Worm (Caenorhabditis elegans) whole organism, young adult: ENCODE data around the gene EEED8.2.

Experiments used
- B0336.3 ChIP-seq: fragments of 200-800 bp; sonication (Bioruptor generic); IDR thresholded peaks from 2 replicates; pipeline ENCODE4 v1.3.6; 2022; ENCODE audit warnings: missing genetic modification characterization, missing compliant biosample characterization
- C06A6.2 ChIP-seq: fragments of 200-800 bp; sonication (Bioruptor generic); conservative IDR thresholded peaks from 2 replicates; pipeline ENCODE4 v1.3.6; 2022; ENCODE audit warnings: missing genetic modification characterization, missing compliant biosample characterization
- C17E4.6 ChIP-seq: fragments of 200-800 bp; sonication (Bioruptor generic); IDR thresholded peaks from 2 replicates; pipeline ENCODE4 v1.3.6; 2022; ENCODE audit warnings: missing genetic modification reagents, missing genetic modification characterization, missing compliant biosample characterization
- F33H1.4 ChIP-seq: fragments of 200-800 bp; sonication (Bioruptor generic); IDR thresholded peaks from 2 replicates; pipeline ENCODE4 v1.3.6; 2022; ENCODE audit warnings: missing genetic modification reagents, missing genetic modification characterization, missing compliant biosample characterization
- K12H6.12 ChIP-seq: fragments of 200-800 bp; sonication (Bioruptor generic); optimal IDR thresholded peaks from 2 replicates; lab custom pipeline; 2018; ENCODE audit warnings: mild to moderate bottlenecking, missing genetic modification characterization, missing compliant biosample characterization
- Y53F4B.3 ChIP-seq: fragments of 200-800 bp; sonication (Bioruptor generic); IDR thresholded peaks from 2 replicates; pipeline ENCODE4 v1.3.6; 2022; ENCODE audit warnings: missing genetic modification reagents, missing genetic modification characterization, missing compliant biosample characterization
- ama-1 ChIP-seq, 3 experiments: fragments of 150-350 bp in 1 of 3; sonication (generic microtip) in 2 of 3; optimal IDR thresholded peaks; 2 replicates each; lab custom pipeline; 2014 to 2018; ENCODE audit warnings: missing biosample characterization in 2 of 3, missing genetic modification characterization in 2 of 3, missing genetic modification reagents in 2 of 3
- attf-5 ChIP-seq: fragments of 200-800 bp; sonication (Bioruptor generic); optimal IDR thresholded peaks from 2 replicates; lab custom pipeline; 2018; ENCODE audit warnings: mild to moderate bottlenecking, missing genetic modification characterization, missing compliant biosample characterization
- ccch-3 ChIP-seq: fragments of 200-800 bp; sonication (Bioruptor generic); optimal IDR thresholded peaks from 2 replicates; lab custom pipeline; 2018; ENCODE audit warnings: mild to moderate bottlenecking, missing genetic modification characterization, missing compliant biosample characterization
- cebp-1 ChIP-seq, 2 experiments: fragments of 200-800 bp in 1 of 2; sonication (Bioruptor generic) in 1 of 2; sonication (generic microtip) in 1 of 2; IDR thresholded peaks in 1 of 2; optimal IDR thresholded peaks in 1 of 2; 2 replicates each; pipeline versions ENCODE4 v1.3.6 to Lab custom; 2017 to 2022; ENCODE audit warnings: missing compliant biosample characterization in 2 of 2, missing genetic modification characterization in 2 of 2, mild to moderate bottlenecking in 1 of 2, missing genetic modification reagents in 1 of 2, moderate library complexity in 1 of 2
- ceh-58 ChIP-seq: fragments of 200-800 bp; sonication (Bioruptor generic); IDR thresholded peaks from 2 replicates; pipeline ENCODE4 v1.3.6; 2022; ENCODE audit warnings: missing genetic modification characterization, missing compliant biosample characterization
- chd-7 ChIP-seq: sonication (generic microtip); optimal IDR thresholded peaks from 2 replicates; lab custom pipeline; 2016; ENCODE audit warnings: mild to moderate bottlenecking, missing genetic modification characterization, moderate library complexity, missing compliant biosample characterization
- egl-44 ChIP-seq: fragments of 200-800 bp; sonication (Bioruptor generic); IDR thresholded peaks from 2 replicates; pipeline ENCODE4 v1.3.6; 2022; ENCODE audit warnings: missing genetic modification reagents, missing genetic modification characterization, missing compliant biosample characterization
- ets-4 ChIP-seq: fragments of 200-800 bp; sonication (Bioruptor generic); optimal IDR thresholded peaks from 2 replicates; lab custom pipeline; 2018; ENCODE audit warnings: mild to moderate bottlenecking, missing genetic modification characterization, missing compliant biosample characterization
- him-1 ChIP-seq: sonication (generic microtip); optimal IDR thresholded peaks from 2 replicates; lab custom pipeline; 2016; ENCODE audit warnings: missing genotype, missing genetic modification reagents, missing genetic modification characterization, missing compliant biosample characterization
- hlh-12 ChIP-seq: sonication (generic microtip); optimal IDR thresholded peaks from 2 replicates; lab custom pipeline; 2016; ENCODE audit warnings: missing genetic modification characterization, missing compliant biosample characterization
- hlh-26 ChIP-seq: fragments of 200-800 bp; sonication (Bioruptor generic); conservative IDR thresholded peaks from 2 replicates; pipeline ENCODE4 v1.3.6; 2022; ENCODE audit warnings: missing genetic modification reagents, missing genetic modification characterization, missing compliant biosample characterization
- hmg-1.2 ChIP-seq: fragments of 200-800 bp; sonication (Bioruptor generic); IDR thresholded peaks from 2 replicates; pipeline ENCODE4 v1.3.6; 2022; ENCODE audit warnings: missing genetic modification reagents, missing genetic modification characterization, missing compliant biosample characterization
- let-526 ChIP-seq: fragments of 200-800 bp; sonication (Bioruptor generic); IDR thresholded peaks from 2 replicates; pipeline ENCODE4 v1.3.6; 2022; ENCODE audit warnings: missing genetic modification reagents, missing genetic modification characterization, missing compliant biosample characterization
- let-607 ChIP-seq, 2 experiments: fragments of 200-800 bp in 1 of 2; sonication (Bioruptor generic) in 1 of 2; sonication (generic microtip) in 1 of 2; optimal IDR thresholded peaks; 2 replicates each; lab custom pipeline; 2016 to 2018; ENCODE audit warnings: mild to moderate bottlenecking in 2 of 2, missing compliant biosample characterization in 2 of 2, missing genetic modification characterization in 2 of 2, moderate library complexity in 2 of 2, missing genotype in 1 of 2
- lin-26 ChIP-seq: fragments of 200-800 bp; sonication (Bioruptor generic); IDR thresholded peaks from 2 replicates; pipeline ENCODE4 v1.3.6; 2022; ENCODE audit warnings: missing genetic modification reagents, missing genetic modification characterization, missing compliant biosample characterization
- lsy-27 ChIP-seq: sonication (generic microtip); optimal IDR thresholded peaks from 2 replicates; lab custom pipeline; 2017; ENCODE audit warnings: missing genetic modification characterization, mild to moderate bottlenecking, missing compliant biosample characterization, antibody characterized with exemption, missing genotype, borderline replicate concordance; ENCODE audit not compliant: insufficient read depth
- madf-8 ChIP-seq: fragments of 200-800 bp; sonication (Bioruptor generic); conservative IDR thresholded peaks from 2 replicates; pipeline ENCODE4 v1.3.6; 2022; ENCODE audit warnings: missing genetic modification reagents, missing genetic modification characterization, missing compliant biosample characterization
- mel-28 ChIP-seq: sonication (generic microtip); optimal IDR thresholded peaks from 2 replicates; lab custom pipeline; 2016; ENCODE audit warnings: borderline replicate concordance, mild to moderate bottlenecking, missing genetic modification characterization, missing compliant biosample characterization
- nfya-1 ChIP-seq: sonication (generic microtip); optimal IDR thresholded peaks from 2 replicates; lab custom pipeline; 2017; ENCODE audit warnings: antibody characterized with exemption, missing compliant biosample characterization, missing genetic modification characterization, borderline replicate concordance; ENCODE audit not compliant: insufficient read depth
- nhr-27 ChIP-seq: fragments of 200-800 bp; sonication (Bioruptor generic); optimal IDR thresholded peaks from 2 replicates; lab custom pipeline; 2018; ENCODE audit warnings: mild to moderate bottlenecking, missing genetic modification characterization, moderate library complexity, missing compliant biosample characterization
- nhr-80 ChIP-seq: sonication (generic microtip); optimal IDR thresholded peaks from 2 replicates; lab custom pipeline; 2016; ENCODE audit warnings: missing genetic modification characterization, missing compliant biosample characterization
- pbrm-1 ChIP-seq: fragments of 200-800 bp; sonication (Bioruptor generic); IDR thresholded peaks from 2 replicates; pipeline ENCODE4 v1.3.6; 2022; ENCODE audit warnings: missing genetic modification reagents, missing genetic modification characterization, missing compliant biosample characterization
- pha-4 ChIP-seq: fragments of 150-350 bp; sonication (generic microtip); optimal IDR thresholded peaks from 2 replicates; lab custom pipeline; 2014; ENCODE audit warnings: missing biosample characterization, missing genetic modification reagents, missing genetic modification characterization
- rec-8 ChIP-seq, 2 experiments: sonication (generic microtip); optimal IDR thresholded peaks; 2 replicates each; lab custom pipeline; 2016; ENCODE audit warnings: mild to moderate bottlenecking in 2 of 2, missing genetic modification characterization in 2 of 2, missing genetic modification reagents in 2 of 2, missing genotype in 2 of 2, missing biosample characterization in 1 of 2, missing compliant biosample characterization in 1 of 2, moderate library complexity in 1 of 2
- rpc-1 ChIP-seq, 2 experiments: fragments of 150-350 bp in 1 of 2; sonication (generic microtip) in 1 of 2; optimal IDR thresholded peaks; 2 replicates each; lab custom pipeline; 2014 to 2018; ENCODE audit warnings: missing biosample characterization in 1 of 2, missing genetic modification characterization in 1 of 2, missing genetic modification reagents in 1 of 2, missing genotype in 1 of 2
- snpc-1.3 ChIP-seq: sonication (generic microtip); optimal IDR thresholded peaks from 2 replicates; lab custom pipeline; 2017; ENCODE audit warnings: missing genetic modification characterization, mild to moderate bottlenecking, missing compliant biosample characterization, antibody characterized with exemption, moderate library complexity, missing genotype, missing genetic modification reagents; ENCODE audit not compliant: insufficient read depth
- snpc-4 ChIP-seq, 5 experiments: fragments of 150-350 bp in 1 of 5; sonication (generic microtip) in 4 of 5; optimal IDR thresholded peaks; 2 replicates each; lab custom pipeline; 2014 to 2018; ENCODE audit warnings: missing genetic modification characterization in 5 of 5, missing biosample characterization in 3 of 5, antibody characterized with exemption in 2 of 5, mild to moderate bottlenecking in 2 of 5, missing compliant biosample characterization in 2 of 5, missing genotype in 2 of 5, moderate library complexity in 2 of 5, missing genetic modification reagents in 1 of 5
- somi-1 ChIP-seq: fragments of 200-800 bp; sonication (Bioruptor generic); optimal IDR thresholded peaks from 2 replicates; lab custom pipeline; 2018; ENCODE audit warnings: mild to moderate bottlenecking, missing genetic modification characterization, missing compliant biosample characterization
- tlf-1 ChIP-seq: fragments of 200-800 bp; sonication (Bioruptor generic); optimal IDR thresholded peaks from 2 replicates; lab custom pipeline; 2018; ENCODE audit warnings: mild to moderate bottlenecking, missing genetic modification characterization, missing compliant biosample characterization
- ztf-28 ChIP-seq: fragments of 200-800 bp; sonication (Bioruptor generic); IDR thresholded peaks from 2 replicates; pipeline ENCODE4 v1.3.6; 2022; ENCODE audit warnings: missing genetic modification reagents, missing genetic modification characterization, missing compliant biosample characterization

EEED8.2 gene

DNA sequence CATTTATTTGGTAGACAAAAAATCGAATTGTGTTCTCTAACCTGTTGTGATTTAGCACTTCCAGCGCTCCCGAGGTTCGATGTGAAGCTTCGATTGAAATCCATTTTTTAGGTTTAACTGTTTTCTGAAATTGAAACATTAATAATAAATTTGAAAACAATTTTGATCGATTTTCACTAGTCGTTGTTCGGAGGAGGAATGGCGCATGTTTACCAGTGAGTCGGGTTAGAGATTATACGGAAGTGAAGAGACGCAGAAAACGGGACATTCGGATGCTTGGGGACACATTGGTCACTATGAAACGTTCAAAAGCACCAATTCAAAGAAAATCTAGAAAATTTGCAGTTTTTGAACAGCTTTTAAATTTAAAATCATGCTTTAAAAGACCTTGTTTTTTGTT is 17.7 kb upstream of the EEED8.2 start, which contains the start of gene fbxl-3:
TSS of gene fbxl-3 (minus strand) at position 124 of the 400 bp plus-strand sequence.
- no peak for TF ChIP-seq ama-1 (optimal IDR thresholded peaks at IDR 0.05; lab: Kevin White, UChicago)
- TF ChIP-seq ama-1 (GFP tag; optimal IDR thresholded peaks at IDR 0.05; lab: Kevin White, UChicago) = no peak
- TF ChIP-seq hmg-1.2 (GFP tag; lab: Robert Waterston, UW) = peak; percentile 83; the same call in 1 of the 2 replicates

DNA sequence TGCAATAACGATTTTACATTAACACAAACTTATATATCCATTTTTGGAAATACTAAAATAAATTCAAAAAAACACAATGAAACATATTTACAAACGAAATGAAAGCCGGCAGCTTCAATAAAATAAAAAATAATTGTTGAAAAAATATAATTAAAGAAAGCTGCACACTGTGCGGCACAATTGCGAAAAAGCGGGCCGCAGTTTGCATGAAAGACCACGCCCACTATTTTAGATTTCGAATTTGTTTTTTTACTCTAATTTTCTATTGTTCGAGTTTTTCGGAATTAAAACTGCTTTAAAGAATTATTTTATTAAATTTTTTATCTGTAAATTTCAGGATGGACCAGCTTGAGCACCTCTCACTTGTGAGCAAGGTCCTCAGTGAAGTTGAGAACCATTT is 17.3 kb upstream of the EEED8.2 start, which contains the start of gene mog-5:
TSS of gene mog-5 (plus strand) at position 338 of the 400 bp plus-strand sequence.
- peak; percentile 14 for TF ChIP-seq rpc-1 (optimal IDR thresholded peaks at IDR 0.05; lab: Kevin White, UChicago)
- TF ChIP-seq rpc-1 (tag; optimal IDR thresholded peaks at IDR 0.05; lab: Kevin White, UChicago) = no peak
- no peak for TF ChIP-seq ceh-58 (GFP tag; lab: Robert Waterston, UW)
- TF ChIP-seq pha-4 = peak; percentile 22
- no peak for TF ChIP-seq let-607 (tag; optimal IDR thresholded peaks at IDR 0.05; lab: Kevin White, UChicago)
- peak; percentile 23 for TF ChIP-seq snpc-1.3

DNA sequence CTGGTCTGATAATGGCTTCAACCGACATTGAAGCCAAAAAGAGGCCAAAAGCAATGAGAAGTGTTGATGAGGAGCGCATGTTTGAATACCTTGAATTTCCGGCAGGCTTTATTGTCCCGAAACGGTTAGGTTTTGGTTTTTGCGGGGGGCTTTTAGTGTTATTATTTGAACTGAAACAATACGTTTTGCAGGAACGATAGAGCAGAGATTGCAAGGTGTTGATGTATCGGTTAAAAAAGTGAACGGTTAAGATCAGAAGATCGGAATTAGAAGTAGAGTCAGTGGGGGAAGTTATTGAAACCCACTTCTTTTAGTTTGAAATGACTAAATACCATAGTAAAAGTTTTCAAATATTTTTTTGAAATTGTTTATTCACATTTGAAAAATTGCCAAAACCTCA is 9.0 kb upstream of the EEED8.2 start, which contains the start of gene clec-141:
TSS of gene clec-141 (minus strand) at position 101 of the 400 bp plus-strand sequence.
- TF ChIP-seq nfya-1 (tag; lab: Kevin White, UChicago) (no peak), ccch-3 (GFP tag; lab: Kevin White, UChicago) (no peak), somi-1 (GFP tag; lab: Kevin White, UChicago) (no peak), chd-7 (tag; lab: Kevin White, UChicago) (no peak), hlh-12 (tag; lab: Kevin White, UChicago) (no peak), K12H6.12 (tag; lab: Kevin White, UChicago) (no peak), let-526 (no peak), ets-4 (GFP tag; lab: Kevin White, UChicago) (no peak), him-1 (no peak), madf-8 (GFP tag; lab: Robert Waterston, UW) (no peak), mel-28 (tag; lab: Kevin White, UChicago) (no peak), B0336.3 (GFP tag; lab: Robert Waterston, UW) (no peak), nhr-80 (no peak), attf-5 (GFP tag; lab: Kevin White, UChicago) (no peak), lsy-27 (no peak), C06A6.2 (GFP tag; lab: Robert Waterston, UW) (no peak), tlf-1 (GFP tag; lab: Kevin White, UChicago) (no peak), lin-26 (GFP tag; lab: Robert Waterston, UW) (no peak)

DNA sequence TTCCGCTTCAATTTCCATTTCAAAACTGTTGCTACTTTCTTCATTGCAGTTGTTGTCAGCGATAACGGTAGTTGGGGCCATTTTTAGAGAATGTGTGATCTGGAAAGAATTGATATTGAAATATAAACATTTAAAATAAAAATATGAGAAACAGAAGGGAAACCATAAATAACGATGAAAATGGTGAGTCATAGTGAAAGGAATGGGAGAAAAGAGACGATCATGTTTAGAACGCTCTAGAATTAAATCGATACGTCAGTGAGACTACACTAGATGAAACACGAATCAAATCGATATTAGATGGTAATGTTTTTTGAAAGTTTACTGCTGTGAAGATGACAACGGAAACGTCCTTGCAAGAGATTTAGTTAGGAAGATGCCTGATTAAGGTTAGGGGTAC is 7.6 kb upstream of the EEED8.2 start, which contains the start of the genes EEED8.12 and EEED8.4:
TSS of gene EEED8.12 (minus strand) at position 101 of the 400 bp plus-strand sequence.
TSS of gene EEED8.4 (plus strand) at position 396 of the 400 bp plus-strand sequence.
- TF ChIP-seq pbrm-1 (GFP tag; lab: Robert Waterston, UW) (no peak), cebp-1 (GFP tag; IDR thresholded peaks at IDR 0.05; lab: Robert Waterston, UW) (no peak), cebp-1 (tag; optimal IDR thresholded peaks at IDR 0.05; lab: Kevin White, UChicago) (no peak), Y53F4B.3 (GFP tag; lab: Robert Waterston, UW) (no peak), snpc-4 (GFP tag; optimal IDR thresholded peaks at IDR 0.05; lab: Kevin White, UChicago) (no peak), snpc-4 (tag; optimal IDR thresholded peaks at IDR 0.05; lab: Kevin White, UChicago) (no peak)

DNA sequence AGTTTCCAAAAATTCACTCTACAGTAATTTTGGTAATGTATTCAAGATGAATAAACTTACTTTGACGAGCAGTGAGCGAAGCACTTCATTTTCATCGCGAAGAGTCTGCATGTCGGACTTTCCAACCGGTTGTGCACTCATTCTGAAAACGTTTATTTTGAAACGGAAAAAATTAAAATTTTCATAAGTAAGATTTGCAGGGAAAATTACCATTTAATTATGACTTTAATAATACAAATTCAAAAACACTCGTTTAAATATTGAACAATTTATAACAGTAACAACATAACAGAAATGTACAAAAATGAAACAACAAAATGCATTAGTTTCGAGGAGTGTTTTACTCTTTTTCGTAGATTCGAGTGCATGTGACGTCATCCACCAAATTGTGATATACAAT is 4.0 kb upstream of the EEED8.2 start, which contains the start of the genes EEED8.13 and EEED8.18:
TSS of gene EEED8.13 (minus strand) at position 101 of the 400 bp plus-strand sequence.
TSS of gene EEED8.18 (minus strand) at position 144 of the 400 bp plus-strand sequence.
- TF ChIP-seq hlh-26 (GFP tag; lab: Robert Waterston, UW) (no peak), F33H1.4 (GFP tag; lab: Robert Waterston, UW) (no peak), ztf-28 (no peak), C17E4.6 (no peak), egl-44 (GFP tag; lab: Robert Waterston, UW) (no peak), nhr-27 (tag; lab: Kevin White, UChicago) (no peak), ceh-58 (GFP tag; lab: Robert Waterston, UW) (no peak), rpc-1 (optimal IDR thresholded peaks at IDR 0.05; lab: Kevin White, UChicago) (no peak), rpc-1 (tag; optimal IDR thresholded peaks at IDR 0.05; lab: Kevin White, UChicago) (no peak), rec-8 (tag; optimal IDR thresholded peaks at IDR 0.05; lab: Kevin White, UChicago) (no peak)
- TF ChIP-seq, all 124 proteins: peak for 0
